Worm (Caenorhabditis elegans): ENCODE measurements around the gene Y45G5AM.7.
"Not testable (repeated sequence)": the region's sequence is repeated elsewhere in the genome, so short reads cannot be mapped to it uniquely, and the experiment has no call there.

Y45G5AM.7 gene

DNA sequence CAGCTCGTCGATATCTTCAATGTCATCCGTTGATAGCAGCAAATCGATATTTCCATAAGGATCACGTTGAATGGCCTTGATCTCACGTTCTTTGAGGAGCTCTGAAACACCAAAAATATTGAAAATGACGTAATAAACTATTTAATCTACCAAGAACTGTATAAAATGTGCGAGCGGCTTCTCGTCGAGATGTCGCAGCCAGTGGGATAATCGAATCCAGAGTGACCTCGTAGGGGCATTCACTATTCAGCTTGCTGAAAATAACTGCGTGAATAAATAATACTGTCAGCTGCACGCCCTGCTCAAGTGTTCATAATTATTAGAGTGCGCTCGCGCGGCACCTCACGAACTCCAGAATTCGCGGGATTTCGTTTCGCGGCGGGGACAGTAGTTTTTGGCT is at the start of gene Y45G5AM.7:
Y45G5AM.7 (minus strand) TSS at position 101 of the 400 bp plus-strand sequence.
- TF ChIP-seq lin-39 (tag; optimal IDR thresholded peaks at IDR 0.05) = no peak
- no peak for TF ChIP-seq rbr-2 (tag; optimal IDR thresholded peaks at IDR 0.05)
- no peak for TF ChIP-seq hlh-30 (tag; optimal IDR thresholded peaks at IDR 0.05; ENCODE audit: insufficient read depth)
- no peak for TF ChIP-seq egl-43 (GFP tag; IDR thresholded peaks at IDR 0.05)
- TF ChIP-seq vab-7 (GFP tag; IDR thresholded peaks at IDR 0.05) = no peak
- TF ChIP-seq cey-2 (tag; optimal IDR thresholded peaks at IDR 0.05; ENCODE audit: borderline replicate concordance, insufficient read depth) = no peak
- no peak for TF ChIP-seq unc-62 (GFP tag; optimal IDR thresholded peaks at IDR 0.05 in 1 of 2)
- TF ChIP-seq unc-62 (tag; optimal IDR thresholded peaks at IDR 0.05) = no peak
- no peak for TF ChIP-seq ZK546.5 (tag; optimal IDR thresholded peaks at IDR 0.05)
- no peak for TF ChIP-seq ceh-82 (tag; optimal IDR thresholded peaks at IDR 0.05)
- TF ChIP-seq zip-11 (GFP tag; IDR thresholded peaks at IDR 0.05) = no peak
- no peak for TF ChIP-seq hif-1 (tag; optimal IDR thresholded peaks at IDR 0.05)
- no peak for TF ChIP-seq set-16 (GFP tag; IDR thresholded peaks at IDR 0.05)
- no peak for TF ChIP-seq nhr-77 (tag; optimal IDR thresholded peaks at IDR 0.05)
- no peak for TF ChIP-seq Y48G9A.11 (GFP tag; IDR thresholded peaks at IDR 0.05)

DNA sequence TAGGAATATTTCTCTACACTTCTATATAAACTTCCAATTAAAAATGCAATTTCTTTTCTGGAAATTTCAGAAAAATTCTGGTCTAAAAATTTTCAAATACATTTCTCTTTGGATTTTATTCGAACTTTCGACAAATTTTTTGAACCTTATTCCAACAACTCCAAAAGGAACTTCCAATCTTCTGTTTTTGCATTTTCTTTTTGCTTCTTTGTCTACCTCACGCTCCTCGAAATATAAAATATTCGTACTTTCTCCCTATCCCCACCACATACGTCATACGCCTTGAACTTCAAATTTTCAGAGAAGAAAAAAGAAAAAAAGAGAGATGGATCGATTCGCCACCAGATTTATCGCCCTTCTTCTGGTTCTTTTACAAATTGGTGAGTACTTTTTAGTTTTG is 49.3 kb upstream of the Y45G5AM.7 start, which contains the start of gene nlp-9:
nlp-9 (plus strand) TSS at position 301 of the 400 bp plus-strand sequence.
- TF ChIP-seq dmd-9 (GFP tag; IDR thresholded peaks at IDR 0.05) (no peak), aha-1 (tag) (peak; percentile 13)

DNA sequence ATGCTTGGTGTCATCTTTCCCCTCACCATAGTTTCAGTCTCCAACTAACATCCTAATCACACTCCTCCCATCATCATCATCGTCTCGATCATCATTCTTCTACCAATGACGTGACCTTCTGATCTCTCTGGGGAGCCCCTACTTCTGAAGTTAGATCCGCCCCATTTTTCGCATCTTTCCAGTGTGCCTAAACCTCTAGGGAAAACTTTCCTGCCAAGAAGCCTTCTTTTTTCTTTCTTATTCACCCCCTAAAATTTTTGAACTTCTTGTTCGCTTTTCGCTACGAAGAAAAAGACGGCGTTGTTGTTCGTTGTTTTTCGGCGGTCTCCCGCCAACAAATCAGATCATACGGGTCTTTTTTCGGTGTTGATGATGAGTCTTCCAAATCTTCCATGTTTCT is 48.2 kb upstream of the Y45G5AM.7 start:
- TF ChIP-seq vab-7 (GFP tag; IDR thresholded peaks at IDR 0.05) = peak; percentile 38; the same call in 1 of the 2 replicates
- no peak for TF ChIP-seq unc-62 (GFP tag; optimal IDR thresholded peaks at IDR 0.05 in 1 of 2)
- TF ChIP-seq unc-62 (tag; optimal IDR thresholded peaks at IDR 0.05) = no peak
- TF ChIP-seq lsy-2 (tag; optimal IDR thresholded peaks at IDR 0.05) = peak in 1 of 2 experiments; percentile 7
- peak; percentile 92 for TF ChIP-seq aha-1 (tag)
- 0 out of 2 replicates have a peak, but pooled peaks have one; percentile 22 for TF ChIP-seq ceh-20 (GFP tag; IDR thresholded peaks at IDR 0.05)
- no peak for TF ChIP-seq spr-3 (GFP tag; optimal IDR thresholded peaks at IDR 0.05)
- TF ChIP-seq zfp-3 (GFP tag; conservative IDR thresholded peaks at IDR 0.05) = no peak
- no peak for TF ChIP-seq egl-43 (GFP tag; IDR thresholded peaks at IDR 0.05)

DNA sequence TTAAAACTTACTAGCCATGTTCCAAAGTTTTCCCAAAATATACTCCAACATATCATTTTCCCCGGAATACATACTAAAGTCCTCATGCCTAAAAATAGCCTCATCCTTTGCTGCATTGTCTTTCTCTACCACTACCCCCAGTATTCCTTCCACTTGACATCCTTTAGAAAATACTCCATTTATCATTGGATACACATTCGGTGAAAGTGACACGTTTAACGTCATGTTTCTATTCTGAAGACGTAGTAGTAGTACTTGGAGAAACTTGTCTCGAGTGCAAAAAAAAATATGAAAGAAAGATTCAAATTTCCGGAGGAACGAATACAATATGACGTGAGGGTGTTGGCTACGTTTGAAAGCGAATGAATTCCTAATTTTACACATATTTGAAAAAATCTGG is 46.9 kb upstream of the Y45G5AM.7 start:
- TF ChIP-seq unc-62 (GFP tag; optimal IDR thresholded peaks at IDR 0.05 in 1 of 2) (peak in 1 of 2 experiments; percentile 90), unc-62 (tag; optimal IDR thresholded peaks at IDR 0.05) (no peak), lin-15B (tag; optimal IDR thresholded peaks at IDR 0.05) (no peak)

DNA sequence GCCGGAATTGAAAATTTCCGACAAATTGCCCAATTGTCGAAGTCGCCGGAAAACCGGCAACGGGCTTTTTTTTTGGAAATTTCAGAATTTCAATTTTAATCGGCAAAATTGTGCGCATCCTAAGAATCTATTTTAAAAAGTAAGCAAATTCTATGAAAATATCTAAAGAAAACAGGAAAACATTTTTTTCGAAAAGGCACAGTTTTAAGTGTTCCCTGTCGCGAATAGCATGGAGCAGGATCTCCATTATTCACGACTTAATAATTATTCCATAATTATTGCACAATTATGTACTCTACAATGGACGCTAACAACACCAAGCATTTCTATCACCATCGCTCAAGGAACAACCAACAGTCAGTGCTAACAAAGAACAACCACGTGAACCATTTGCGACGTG is 45.8 kb upstream of the Y45G5AM.7 start, which contains the start of gene H43I07.4:
H43I07.4 (plus strand) TSS at position 301 of the 400 bp plus-strand sequence.
- TF ChIP-seq aha-1 (tag); hmg-1.1 (GFP tag; IDR thresholded peaks at IDR 0.05); hlh-11 (tag; optimal IDR thresholded peaks at IDR 0.05): not testable (repeated sequence)

DNA sequence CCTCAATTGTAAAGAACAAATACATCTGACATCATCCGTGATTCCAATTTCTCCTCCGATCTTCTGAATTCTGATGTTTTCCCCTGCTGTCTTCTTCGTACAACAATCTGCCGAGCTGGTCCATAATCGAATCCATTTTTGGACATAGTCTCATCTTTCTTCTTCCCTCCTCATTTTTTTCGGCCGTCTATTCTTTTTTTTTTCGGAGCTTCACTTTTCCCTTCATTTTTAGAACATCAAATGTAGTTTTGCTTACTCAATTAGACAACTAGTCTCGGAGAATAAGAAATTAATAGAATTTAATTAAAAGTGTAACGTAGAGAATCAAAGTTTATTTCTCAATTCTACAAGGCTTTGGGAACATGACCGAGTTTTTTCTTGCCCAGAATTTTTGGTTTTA is 41.5 kb upstream of the Y45G5AM.7 start:
- TF ChIP-seq ces-1 (GFP tag; optimal IDR thresholded peaks at IDR 0.05) (peak; percentile 31), ctbp-1 (GFP tag; IDR thresholded peaks at IDR 0.05) (0 out of 2 replicates have a peak, but pooled peaks have one; percentile 25), tag-97 (GFP tag; IDR thresholded peaks at IDR 0.05) (no peak), aha-1 (tag) (peak; percentile 20), fkh-10 (GFP tag; optimal IDR thresholded peaks at IDR 0.05) (peak; percentile 91), hmg-1.1 (GFP tag; IDR thresholded peaks at IDR 0.05) (no peak), F10B5.3 (tag; optimal IDR thresholded peaks at IDR 0.05) (no peak)
